Fruit fly (Drosophila melanogaster) whole organism, adult: ENCODE results near the gene Cad89D.

Experiments
- CG1620 ChIP-seq: fragments of 200-800 bp; sonication (Bioruptor generic); optimal IDR thresholded peaks from 2 replicates; lab custom pipeline; 2016; ENCODE audit warnings: missing biosample characterization, missing genetic modification characterization
- CG5204 ChIP-seq: fragments of 200-800 bp; sonication (Bioruptor generic); optimal IDR thresholded peaks from 2 replicates; lab custom pipeline; 2016; ENCODE audit warnings: missing biosample characterization, missing genetic modification characterization
- Clk ChIP-seq: fragments of 200-800 bp; sonication (Bioruptor generic); optimal IDR thresholded peaks from 2 replicates; lab custom pipeline; 2017; ENCODE audit warnings: missing biosample characterization, missing genetic modification characterization
- Crg-1 ChIP-seq: fragments of 200-800 bp; sonication (Bioruptor generic); optimal IDR thresholded peaks from 2 replicates; lab custom pipeline; 2016; ENCODE audit warnings: missing biosample characterization, missing genetic modification characterization
- ovo ChIP-seq: fragments of 200-800 bp; sonication (Bioruptor generic); optimal IDR thresholded peaks from 2 replicates; lab custom pipeline; 2016; ENCODE audit warnings: missing biosample characterization, missing genetic modification characterization

- no peak for TF ChIP-seq Clk
- TF ChIP-seq ovo (GFP tag; lab: Kevin White, UChicago), result no peak
- no peak for TF ChIP-seq CG5204 (GFP tag; lab: Kevin White, UChicago)
- TF ChIP-seq CG1620, result no peak
- TF ChIP-seq Crg-1, result no peak
Measured at dm6 chr3R:16507706-16508105, 12.5 kb upstream of the Cad89D start.
